Fruit fly (Drosophila melanogaster): ENCODE data around the gene Ada3.
A peak's percentile ranks its signal among the peaks of the same experiment; 100 is the strongest.

The Ada3 gene

dm6 chrX:18094747-18095352, 9.3 kb downstream of the Ada3 start (continued):
- TF ChIP-seq Dip2 (GFP tag; IDR thresholded peaks at IDR 0.05), result no peak
- TF ChIP-seq Kr (GFP tag; optimal IDR thresholded peaks at IDR 0.05), result no peak
- no peak for TF ChIP-seq pita (GFP tag; optimal IDR thresholded peaks at IDR 0.05)
- no peak for TF ChIP-seq grn (GFP tag; optimal IDR thresholded peaks at IDR 0.05)
- no peak for TF ChIP-seq CG2202 (tag; optimal IDR thresholded peaks at IDR 0.05)
- TF ChIP-seq kay (GFP tag; optimal IDR thresholded peaks at IDR 0.05), result no peak
- no peak for TF ChIP-seq psq (GFP tag; optimal IDR thresholded peaks at IDR 0.05)
- TF ChIP-seq CG11456 (GFP tag; IDR thresholded peaks at IDR 0.05), result no peak
- TF ChIP-seq Hmr (GFP tag; optimal IDR thresholded peaks at IDR 0.05), result peak; percentile 68
- TF ChIP-seq HmgD (GFP tag; optimal IDR thresholded peaks at IDR 0.05), result no peak
- TF ChIP-seq CG9876 (GFP tag; optimal IDR thresholded peaks at IDR 0.05), result no peak
- TF ChIP-seq Adf1 (GFP tag; IDR thresholded peaks at IDR 0.05), result no peak; the same call in 1 of the 2 replicates
- TF ChIP-seq CG1792 (GFP tag; optimal IDR thresholded peaks at IDR 0.05), result no peak
- no peak for TF ChIP-seq CG10543 (GFP tag; optimal IDR thresholded peaks at IDR 0.05)
- TF ChIP-seq zfh1 (GFP tag; IDR thresholded peaks at IDR 0.05), result no peak
- peak; percentile 56 for TF ChIP-seq sob (GFP tag; IDR thresholded peaks at IDR 0.05)
- TF ChIP-seq Abd-B (GFP tag; optimal IDR thresholded peaks at IDR 0.05), result no peak
- peak; percentile 35; the same call in 1 of the 2 replicates for TF ChIP-seq E2f2 (GFP tag; IDR thresholded peaks at IDR 0.05)
- peak; percentile 40 for TF ChIP-seq CG9727 (GFP tag; optimal IDR thresholded peaks at IDR 0.05)
- TF ChIP-seq Opbp (GFP tag; IDR thresholded peaks at IDR 0.05; ENCODE audit: partially characterized antibody), result no peak
- no peak for TF ChIP-seq oc (tag; optimal IDR thresholded peaks at IDR 0.05)
- TF ChIP-seq sug (tag; optimal IDR thresholded peaks at IDR 0.05), result peak; percentile 15
- TF ChIP-seq mld (GFP tag; IDR thresholded peaks at IDR 0.05; ENCODE audit: partially characterized antibody), result no peak
- TF ChIP-seq CG18599 (GFP tag; optimal IDR thresholded peaks at IDR 0.05), result peak; percentile 72
- TF ChIP-seq YL-1 (GFP tag; optimal IDR thresholded peaks at IDR 0.05), result no peak
- TF ChIP-seq danr (GFP tag; IDR thresholded peaks at IDR 0.05), result no peak
- no peak for TF ChIP-seq sc (optimal IDR thresholded peaks at IDR 0.05)
- no peak for TF ChIP-seq sc (GFP tag; optimal IDR thresholded peaks at IDR 0.05)
- no peak for TF ChIP-seq CG11085 (GFP tag; IDR thresholded peaks at IDR 0.05)
- TF ChIP-seq bowl (GFP tag; IDR thresholded peaks at IDR 0.05), result no peak
- no peak for TF ChIP-seq luna (GFP tag; optimal IDR thresholded peaks at IDR 0.05)
- TF ChIP-seq CG3847 (GFP tag; IDR thresholded peaks at IDR 0.05), result peak; percentile 51
- TF ChIP-seq lbe (GFP tag; optimal IDR thresholded peaks at IDR 0.05), result no peak
- TF ChIP-seq twi (tag; optimal IDR thresholded peaks at IDR 0.05), result no peak
- no peak for TF ChIP-seq ems (GFP tag; optimal IDR thresholded peaks at IDR 0.05)
- peak; percentile 47 for TF ChIP-seq al (GFP tag; IDR thresholded peaks at IDR 0.05)
- no peak for TF ChIP-seq Ets97D (GFP tag; optimal IDR thresholded peaks at IDR 0.05)
- no peak for TF ChIP-seq tin (GFP tag; optimal IDR thresholded peaks at IDR 0.05)
- peak; percentile 75 for TF ChIP-seq lab (GFP tag; optimal IDR thresholded peaks at IDR 0.05)
- TF ChIP-seq CG34422 (GFP tag; IDR thresholded peaks at IDR 0.05), result no peak; the same call in 2 of the 3 replicates
- TF ChIP-seq CG7357 (GFP tag; IDR thresholded peaks at IDR 0.05), result no peak
- peak; percentile 48 for TF ChIP-seq Oli (tag; optimal IDR thresholded peaks at IDR 0.05)
- TF ChIP-seq Atf3 (GFP tag; optimal IDR thresholded peaks at IDR 0.05), result no peak
- TF ChIP-seq Antp (GFP tag; optimal IDR thresholded peaks at IDR 0.05), result no peak

All from whole organism, embryonic.